Worm (Caenorhabditis elegans) whole organism, L4/young adult: Measurements from ENCODE around the gene F40D4.12.

Experiments used
- W03F9.2 ChIP-seq: fragments of 150-350 bp; optimal IDR thresholded peaks from 2 replicates; lab custom pipeline; 2014; ENCODE audit warnings: missing biosample characterization, missing genetic modification characterization
- dao-5 ChIP-seq: sonication (generic microtip); optimal IDR thresholded peaks from 2 replicates; lab custom pipeline; 2016; ENCODE audit warnings: missing genotype, missing genetic modification characterization, moderate library complexity, missing compliant biosample characterization
- him-1 ChIP-seq: sonication (generic microtip); optimal IDR thresholded peaks from 2 replicates; lab custom pipeline; 2016; ENCODE audit warnings: missing genotype, missing genetic modification reagents, missing genetic modification characterization, missing compliant biosample characterization

Gene F40D4.12

ce11 chrV:17192238-17192637, 32.6 kb downstream of the F40D4.12 start, which contains the start of gene srz-47:
Gene srz-47 (minus strand): TSS chrV:17192338.
- TF ChIP-seq W03F9.2 (tag; lab: Kevin White, UChicago) (no peak), him-1 (no peak), dao-5 (no peak)

ce11 chrV:17198926-17199325, 39.3 kb downstream of the F40D4.12 start, which contains the start of gene srz-96:
Gene srz-96 (plus strand): TSS chrV:17199226.
- TF ChIP-seq him-1 (no peak), dao-5 (no peak), W03F9.2 (tag; lab: Kevin White, UChicago) (no peak)

- TF ChIP-seq dao-5: no peak
- no peak for TF ChIP-seq W03F9.2 (tag; lab: Kevin White, UChicago)
- no peak for TF ChIP-seq him-1
These were observed 42.2 kb downstream of the F40D4.12 start, which contains the start of gene Y68A4A.10 for ce11 chrV:17201847-17202246. Gene Y68A4A.10 (plus strand): TSS chrV:17202147.

ce11 chrV:17206469-17206868, 46.8 kb downstream of the F40D4.12 start:
- TF ChIP-seq W03F9.2 (tag; lab: Kevin White, UChicago) (no peak), dao-5 (no peak), him-1 (no peak)

ce11 chrV:17208045-17208444, 48.4 kb downstream of the F40D4.12 start, which contains the start of gene Y68A4A.13:
Gene Y68A4A.13 (minus strand): TSS chrV:17208145.
- TF ChIP-seq him-1: no peak
- TF ChIP-seq dao-5: no peak
- TF ChIP-seq W03F9.2 (tag; lab: Kevin White, UChicago): no peak
